Worm (Caenorhabditis elegans) whole organism, late embryonic: ENCODE measurements around the gene gpa-5.

ENCODE experiments used
- C08G9.2 ChIP-seq: sonication (generic microtip); optimal IDR thresholded peaks from 2 replicates; lab custom pipeline; 2016; ENCODE audit warnings: mild to moderate bottlenecking, missing genetic modification characterization, moderate library complexity, missing compliant biosample characterization
- F13H6.1 ChIP-seq: sonication (generic microtip); optimal IDR thresholded peaks from 2 replicates; lab custom pipeline; 2016; ENCODE audit warnings: missing genetic modification characterization, missing compliant biosample characterization
- T23F11.4 ChIP-seq: fragments of 200-800 bp; sonication (Bioruptor generic); optimal IDR thresholded peaks from 2 replicates; lab custom pipeline; 2018; ENCODE audit warnings: mild to moderate bottlenecking, missing genetic modification characterization, missing compliant biosample characterization
- ahr-1 ChIP-seq: sonication (generic microtip); optimal IDR thresholded peaks from 2 replicates; lab custom pipeline; 2016; ENCODE audit warnings: missing genetic modification characterization, missing compliant biosample characterization
- ama-1 ChIP-seq: fragments of 150-350 bp; optimal IDR thresholded peaks from 2 replicates; lab custom pipeline; 2014
- ceh-19 ChIP-seq: fragments of 200-800 bp; sonication (Bioruptor generic); optimal IDR thresholded peaks from 2 replicates; lab custom pipeline; 2018; ENCODE audit warnings: mild to moderate bottlenecking, missing genetic modification characterization, missing compliant biosample characterization
- ceh-2 ChIP-seq: sonication (generic microtip); optimal IDR thresholded peaks from 2 replicates; lab custom pipeline; 2016; ENCODE audit warnings: missing genotype, missing genetic modification characterization, missing compliant biosample characterization
- ceh-22 ChIP-seq: sonication (generic microtip); optimal IDR thresholded peaks from 2 replicates; lab custom pipeline; 2017; ENCODE audit warnings: missing biosample characterization, missing genetic modification characterization
- ceh-24 ChIP-seq: sonication (generic microtip); optimal IDR thresholded peaks from 2 replicates; lab custom pipeline; 2016; ENCODE audit warnings: mild to moderate bottlenecking, missing genetic modification characterization, missing compliant biosample characterization
- ceh-30 ChIP-seq: fragments of 150-350 bp; optimal IDR thresholded peaks from 2 replicates; lab custom pipeline; 2014; ENCODE audit warnings: missing biosample characterization, missing genetic modification characterization
- ceh-45 ChIP-seq: fragments of 200-800 bp; sonication (Bioruptor generic); IDR thresholded peaks from 2 replicates; pipeline ENCODE4 v1.3.6; 2022; ENCODE audit warnings: missing genetic modification reagents, missing genetic modification characterization, missing compliant biosample characterization
- ceh-9 ChIP-seq: sonication (generic microtip); optimal IDR thresholded peaks from 2 replicates; lab custom pipeline; 2016; ENCODE audit warnings: mild to moderate bottlenecking, missing genetic modification characterization, inconsistent platforms, missing compliant biosample characterization
- che-1 ChIP-seq: sonication (generic microtip); optimal IDR thresholded peaks from 2 replicates; lab custom pipeline; 2016; ENCODE audit warnings: mild to moderate bottlenecking, missing genetic modification characterization, missing compliant biosample characterization
- dmd-4 ChIP-seq: sonication (generic microtip); optimal IDR thresholded peaks from 2 replicates; lab custom pipeline; 2016; ENCODE audit warnings: borderline replicate concordance, missing genetic modification characterization, missing compliant biosample characterization
- elt-2 ChIP-seq: sonication (generic microtip); optimal IDR thresholded peaks from 2 replicates; lab custom pipeline; 2016; ENCODE audit warnings: missing genetic modification reagents, missing genetic modification characterization, missing compliant biosample characterization
- ets-4 ChIP-seq: sonication (generic microtip); optimal IDR thresholded peaks from 2 replicates; lab custom pipeline; 2016; ENCODE audit warnings: missing genetic modification characterization, missing compliant biosample characterization
- eyg-1 ChIP-seq: sonication (generic microtip); optimal IDR thresholded peaks from 2 replicates; lab custom pipeline; 2016; ENCODE audit warnings: missing genotype, missing genetic modification characterization, missing compliant biosample characterization
- hlh-8 ChIP-seq: sonication (generic microtip); optimal IDR thresholded peaks from 2 replicates; lab custom pipeline; 2016; ENCODE audit warnings: missing genotype, missing genetic modification characterization, missing compliant biosample characterization
- madf-2 ChIP-seq: sonication (generic microtip); optimal IDR thresholded peaks from 2 replicates; lab custom pipeline; 2017; ENCODE audit warnings: missing genetic modification characterization, missing compliant biosample characterization
- mec-3 ChIP-seq: sonication (generic microtip); optimal IDR thresholded peaks from 2 replicates; lab custom pipeline; 2016; ENCODE audit warnings: borderline replicate concordance, missing genetic modification characterization, missing compliant biosample characterization
- nfya-1 ChIP-seq: sonication (generic microtip); optimal IDR thresholded peaks from 2 replicates; lab custom pipeline; 2017; ENCODE audit warnings: missing genetic modification characterization, mild to moderate bottlenecking, missing compliant biosample characterization, antibody characterized with exemption, moderate library complexity
- nhr-11 ChIP-seq: fragments of 150-350 bp; optimal IDR thresholded peaks from 2 replicates; lab custom pipeline; 2014; ENCODE audit warnings: missing biosample characterization, missing genetic modification characterization
- npax-4 ChIP-seq: sonication (generic microtip); optimal IDR thresholded peaks from 2 replicates; lab custom pipeline; 2016; ENCODE audit warnings: missing genetic modification characterization, missing compliant biosample characterization
- pat-9 ChIP-seq: fragments of 200-800 bp; sonication (Bioruptor generic); optimal IDR thresholded peaks from 2 replicates; lab custom pipeline; 2018; ENCODE audit warnings: mild to moderate bottlenecking, missing genetic modification characterization, moderate library complexity, missing compliant biosample characterization
- pax-1 ChIP-seq: fragments of 150-350 bp; optimal IDR thresholded peaks from 2 replicates; lab custom pipeline; 2014; ENCODE audit warnings: missing biosample characterization, missing genetic modification characterization
- pha-2 ChIP-seq: sonication (generic microtip); optimal IDR thresholded peaks from 2 replicates; lab custom pipeline; 2017; ENCODE audit warnings: mild to moderate bottlenecking, missing genetic modification characterization, missing compliant biosample characterization
- pha-4 ChIP-seq: fragments of 150-350 bp; optimal IDR thresholded peaks from 2 replicates; lab custom pipeline; 2018; ENCODE audit warnings: missing biosample characterization, missing genetic modification reagents, missing genetic modification characterization
- pros-1 ChIP-seq: fragments of 150-350 bp; optimal IDR thresholded peaks from 2 replicates; lab custom pipeline; 2014; ENCODE audit warnings: missing biosample characterization, missing genetic modification reagents, missing genetic modification characterization
- rnt-1 ChIP-seq: sonication (generic microtip); optimal IDR thresholded peaks from 2 replicates; lab custom pipeline; 2016; ENCODE audit warnings: missing genetic modification characterization, missing compliant biosample characterization
- sdc-2 ChIP-seq: sonication (generic microtip); optimal IDR thresholded peaks from 2 replicates; lab custom pipeline; 2016; ENCODE audit warnings: missing genotype, missing genetic modification characterization, missing compliant biosample characterization
- sox-2 ChIP-seq: fragments of 200-800 bp; sonication (Bioruptor generic); IDR thresholded peaks from 2 replicates; pipeline ENCODE4 v1.3.6; 2022; ENCODE audit warnings: missing genetic modification reagents, missing genetic modification characterization, missing compliant biosample characterization
- sox-4 ChIP-seq: sonication (generic microtip); optimal IDR thresholded peaks from 2 replicates; lab custom pipeline; 2017; ENCODE audit warnings: mild to moderate bottlenecking, missing genetic modification characterization, inconsistent platforms, missing compliant biosample characterization
- tbx-2 ChIP-seq: sonication (generic microtip); optimal IDR thresholded peaks from 2 replicates; lab custom pipeline; 2016; ENCODE audit warnings: missing genetic modification characterization, missing compliant biosample characterization
- tbx-7 ChIP-seq: sonication (generic microtip); optimal IDR thresholded peaks from 2 replicates; lab custom pipeline; 2016; ENCODE audit warnings: missing genotype, missing genetic modification characterization, missing compliant biosample characterization
- unc-3 ChIP-seq, 2 experiments: fragments of 200-800 bp in 1 of 2; sonication (Bioruptor generic) in 1 of 2; sonication (generic microtip) in 1 of 2; conservative IDR thresholded peaks in 1 of 2; optimal IDR thresholded peaks in 1 of 2; 2 replicates each; pipeline versions ENCODE4 v1.3.6 to Lab custom; 2016 to 2022; ENCODE audit warnings: missing compliant biosample characterization in 2 of 2, missing genetic modification characterization in 2 of 2, missing genetic modification reagents in 1 of 2
- unc-55 ChIP-seq: sonication (generic microtip); optimal IDR thresholded peaks from 2 replicates; lab custom pipeline; 2017; ENCODE audit warnings: missing biosample characterization, missing genetic modification reagents, missing genetic modification characterization
- unc-86 ChIP-seq: sonication (generic microtip); optimal IDR thresholded peaks from 2 replicates; lab custom pipeline; 2016; ENCODE audit warnings: missing genetic modification characterization, missing compliant biosample characterization
- zip-5 ChIP-seq: sonication (generic microtip); optimal IDR thresholded peaks from 2 replicates; lab custom pipeline; 2016; ENCODE audit warnings: missing genetic modification characterization, missing compliant biosample characterization

gpa-5 gene

DNA sequence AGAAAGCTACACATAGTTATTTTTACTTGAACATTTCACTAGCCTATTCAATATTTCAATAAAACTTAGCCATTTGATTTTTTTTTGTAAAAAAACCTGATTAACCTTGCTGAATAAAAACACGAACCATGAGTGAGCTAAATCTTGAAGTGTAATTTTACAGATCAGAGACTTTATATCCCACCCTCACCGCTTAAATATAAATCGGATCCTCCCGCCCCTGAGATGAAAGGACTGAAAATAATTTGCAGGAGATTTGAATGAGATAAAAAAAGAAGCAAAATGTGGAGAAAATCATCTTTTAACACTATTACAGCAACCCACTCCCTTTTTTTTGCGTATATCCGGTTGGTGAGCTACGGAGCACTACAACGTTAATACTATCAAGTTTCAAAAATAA lies 29.1 kb upstream of the gpa-5 start, which contains the start of gene npax-2:
Gene npax-2, minus strand, starts transcription at position 101 of the 400 bp plus-strand sequence.
- TF ChIP-seq nfya-1 (no peak), rnt-1 (no peak), ahr-1 (tag; lab: Kevin White, UChicago) (no peak), pha-4 (no peak), ets-4 (tag; lab: Kevin White, UChicago) (no peak), dmd-4 (tag; lab: Kevin White, UChicago) (no peak), hlh-8 (tag; lab: Kevin White, UChicago) (no peak), C08G9.2 (no peak), sox-2 (GFP tag; lab: Robert Waterston, UW) (no peak), tbx-7 (no peak), T23F11.4 (GFP tag; lab: Kevin White, UChicago) (no peak), ama-1 (no peak), unc-3 (GFP tag; conservative IDR thresholded peaks at IDR 0.05; lab: Robert Waterston, UW) (no peak), unc-3 (tag; optimal IDR thresholded peaks at IDR 0.05; lab: Kevin White, UChicago) (no peak), ceh-45 (GFP tag; lab: Robert Waterston, UW) (no peak)

DNA sequence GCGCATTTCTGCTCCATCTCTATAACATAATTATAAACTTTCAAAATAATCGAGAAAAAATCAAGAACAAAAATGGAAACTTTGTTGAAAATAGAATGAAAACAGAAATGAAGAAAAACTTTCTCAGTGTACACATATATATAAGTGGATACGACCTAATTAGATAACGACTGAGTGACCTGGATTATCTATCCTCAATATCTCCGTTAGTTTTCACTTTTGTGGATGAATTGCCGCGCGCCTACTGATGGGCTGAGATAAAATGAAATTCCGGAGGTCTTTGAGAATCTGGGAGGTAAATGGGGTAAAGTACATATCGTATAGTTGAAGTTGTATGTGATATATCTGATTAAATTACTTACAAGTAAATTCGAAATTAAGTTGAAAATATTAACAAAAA lies 24.8 kb upstream of the gpa-5 start, which contains the start of gene dpy-3:
Gene dpy-3, minus strand, starts transcription at position 19 of the 400 bp plus-strand sequence.
- TF ChIP-seq elt-2 (tag; lab: Kevin White, UChicago) (no peak), pha-2 (tag; lab: Kevin White, UChicago) (no peak), nhr-11 (no peak), T23F11.4 (GFP tag; lab: Kevin White, UChicago) (no peak), pros-1 (tag; lab: Kevin White, UChicago) (no peak), pax-1 (tag; lab: Kevin White, UChicago) (no peak), madf-2 (no peak), mec-3 (tag; lab: Kevin White, UChicago) (no peak), ets-4 (tag; lab: Kevin White, UChicago) (no peak), ceh-2 (no peak), eyg-1 (tag; lab: Kevin White, UChicago) (no peak), tbx-2 (tag; lab: Kevin White, UChicago) (no peak), unc-86 (no peak), ceh-24 (tag; lab: Kevin White, UChicago) (no peak), zip-5 (no peak)
- TF ChIP-seq, all 69 proteins: peak for 0

DNA sequence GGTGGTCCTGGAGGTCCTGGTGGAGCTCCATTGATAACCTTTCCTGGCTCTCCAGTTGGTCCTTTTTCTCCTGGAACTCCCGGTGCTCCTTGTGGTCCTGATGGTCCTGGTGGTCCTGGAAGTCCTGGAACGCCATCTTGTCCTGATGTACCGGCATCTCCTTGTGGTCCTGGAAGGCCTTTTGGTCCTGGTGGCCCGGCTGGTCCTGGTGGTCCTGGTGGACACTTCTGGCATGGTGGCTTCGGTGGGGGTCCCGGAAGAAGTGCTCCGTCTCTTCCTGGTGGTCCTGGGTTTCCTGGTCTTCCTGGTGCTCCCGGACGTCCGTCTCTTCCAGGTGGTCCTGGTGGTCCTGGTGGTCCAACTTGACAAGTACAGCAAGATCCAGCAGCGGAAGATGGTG lies 24.0 kb upstream of the gpa-5 start:
- no peak for TF ChIP-seq npax-4 (tag; lab: Kevin White, UChicago)
- TF ChIP-seq tbx-7: no peak
- TF ChIP-seq unc-55 (GFP tag; lab: Kevin White, UChicago): no peak
- TF ChIP-seq pat-9 (tag; lab: Kevin White, UChicago): no peak
- no peak for TF ChIP-seq ceh-19
- TF ChIP-seq che-1 (tag; lab: Kevin White, UChicago): no peak
- TF ChIP-seq sdc-2: no peak
- TF ChIP-seq C08G9.2: no peak
- TF ChIP-seq ceh-24 (tag; lab: Kevin White, UChicago): no peak
- no peak for TF ChIP-seq ceh-9 (tag; lab: Kevin White, UChicago)
- no peak for TF ChIP-seq sox-4 (tag; lab: Kevin White, UChicago)
- no peak for TF ChIP-seq pha-2 (tag; lab: Kevin White, UChicago)

DNA sequence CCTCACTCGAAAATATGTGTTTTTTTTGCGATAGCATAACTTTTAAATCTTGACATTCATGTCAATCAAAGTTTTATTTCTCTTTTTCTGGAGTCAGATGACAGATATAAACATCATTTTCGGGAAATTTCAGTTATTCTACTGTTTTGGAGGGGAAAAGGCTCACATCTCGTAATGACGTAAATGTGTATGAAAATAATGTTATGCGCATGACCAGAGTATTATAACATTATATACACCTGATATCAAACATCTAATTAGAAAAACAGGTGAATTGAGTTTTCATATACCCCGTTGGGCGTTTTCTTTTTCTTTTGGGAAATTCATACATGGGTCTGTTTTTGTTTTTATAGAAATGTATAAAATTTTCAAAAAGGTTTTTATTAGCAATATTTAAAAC lies 23.4 kb upstream of the gpa-5 start:
- TF ChIP-seq rnt-1 (no peak), eyg-1 (tag; lab: Kevin White, UChicago) (no peak), F13H6.1 (tag; lab: Kevin White, UChicago) (no peak), ceh-30 (no peak), sox-2 (GFP tag; lab: Robert Waterston, UW) (no peak), ceh-22 (tag; lab: Kevin White, UChicago) (no peak)
